Fruit fly (Drosophila melanogaster) whole organism, embryonic: ENCODE results near the gene CG45078.
A peak's percentile ranks its signal among the peaks of the same experiment; 100 is the strongest.

Experiments
- Asciz ChIP-seq: fragments of 200-800 bp; sonication (Bioruptor generic); optimal IDR thresholded peaks from 2 replicates; lab custom pipeline; 2017; ENCODE audit warnings: missing biosample characterization, mild to moderate bottlenecking, missing genetic modification characterization, missing genetic modification reagents
- Bgb ChIP-seq: fragments of 200-800 bp; sonication (Bioruptor generic); IDR thresholded peaks from 2 replicates; pipeline ENCODE4 v1.3.6; 2022; ENCODE audit warnings: missing biosample characterization, missing genetic modification characterization; ENCODE audit not compliant: partially characterized antibody
- CG10147 ChIP-seq: fragments of 200-800 bp; sonication (Bioruptor generic); optimal IDR thresholded peaks from 2 replicates; lab custom pipeline; 2019; ENCODE audit warnings: missing biosample characterization, mild to moderate bottlenecking, missing genetic modification characterization, moderate library complexity
- CG1024 ChIP-seq: fragments of 200-800 bp; sonication (Bioruptor generic); IDR thresholded peaks from 2 replicates; pipeline ENCODE4 v1.3.6; 2022; ENCODE audit warnings: missing biosample characterization, missing genetic modification characterization
- CG10321 ChIP-seq: fragments of 200-800 bp; sonication (Bioruptor generic); IDR thresholded peaks from 2 replicates; pipeline ENCODE4 v1.3.6; 2022; ENCODE audit warnings: missing biosample characterization, missing genetic modification characterization
- CG11504 ChIP-seq: fragments of 200-800 bp; sonication (Bioruptor generic); optimal IDR thresholded peaks from 3 replicates; lab custom pipeline; 2019; ENCODE audit warnings: missing biosample characterization, mild to moderate bottlenecking, missing genetic modification characterization, moderate library complexity
- CG13123 ChIP-seq: fragments of 200-800 bp; sonication (Bioruptor generic); optimal IDR thresholded peaks from 2 replicates; lab custom pipeline; 2016; ENCODE audit warnings: missing biosample characterization, missing genetic modification characterization
- CG13775 ChIP-seq: fragments of 200-800 bp; sonication (Bioruptor generic); optimal IDR thresholded peaks from 3 replicates; lab custom pipeline; 2017; ENCODE audit warnings: missing biosample characterization, mild to moderate bottlenecking, missing genetic modification characterization
- CG14667 ChIP-seq: fragments of 200-800 bp; sonication (Bioruptor generic); IDR thresholded peaks from 2 replicates; pipeline ENCODE4 v1.3.6; 2022; ENCODE audit warnings: missing biosample characterization, missing genetic modification characterization
- CG1529 ChIP-seq: fragments of 200-800 bp; sonication (Bioruptor generic); optimal IDR thresholded peaks from 3 replicates; lab custom pipeline; 2018; ENCODE audit warnings: missing biosample characterization, missing genetic modification characterization
- CG16863 ChIP-seq: fragments of 200-800 bp; sonication (Bioruptor generic); optimal IDR thresholded peaks from 3 replicates; lab custom pipeline; 2016; ENCODE audit warnings: missing biosample characterization, missing genetic modification characterization
- CG17612 ChIP-seq: fragments of 200-800 bp; sonication (Bioruptor generic); IDR thresholded peaks from 2 replicates; pipeline ENCODE4 v1.3.6; 2022; ENCODE audit warnings: missing biosample characterization, missing genetic modification characterization
- CG1792 ChIP-seq: fragments of 200-800 bp; sonication (Bioruptor generic); optimal IDR thresholded peaks from 2 replicates; lab custom pipeline; 2016; ENCODE audit warnings: missing biosample characterization, missing genetic modification characterization
- CG18764 ChIP-seq: fragments of 200-800 bp; sonication (Bioruptor generic); optimal IDR thresholded peaks from 3 replicates; lab custom pipeline; 2016; ENCODE audit warnings: missing biosample characterization, missing genetic modification characterization
- CG2889 ChIP-seq: fragments of 200-800 bp; sonication (Bioruptor generic); IDR thresholded peaks from 3 replicates; pipeline ENCODE4 v1.3.6; 2022; ENCODE audit warnings: missing biosample characterization, missing genetic modification characterization
- CG31388 ChIP-seq: fragments of 200-800 bp; sonication (Bioruptor generic); optimal IDR thresholded peaks from 2 replicates; lab custom pipeline; 2016; ENCODE audit warnings: missing biosample characterization, missing genetic modification characterization
- CG32767 ChIP-seq: fragments of 200-800 bp; sonication (Bioruptor generic); IDR thresholded peaks from 2 replicates; pipeline ENCODE4 v1.3.6; 2022; ENCODE audit warnings: missing biosample characterization, missing genetic modification characterization
- CG33557 ChIP-seq: fragments of 200-800 bp; sonication (Bioruptor generic); optimal IDR thresholded peaks from 2 replicates; lab custom pipeline; 2019; ENCODE audit warnings: missing biosample characterization, mild to moderate bottlenecking, missing genetic modification characterization, moderate library complexity
- CG34376 ChIP-seq: fragments of 200-800 bp; sonication (Bioruptor generic); optimal IDR thresholded peaks from 2 replicates; lab custom pipeline; 2018; ENCODE audit warnings: missing biosample characterization, mild to moderate bottlenecking, missing genetic modification characterization
- CG7271 ChIP-seq: fragments of 200-800 bp; sonication (Bioruptor generic); optimal IDR thresholded peaks from 2 replicates; lab custom pipeline; 2018; ENCODE audit warnings: missing biosample characterization, mild to moderate bottlenecking, missing genetic modification characterization, moderate library complexity
- CG7745 ChIP-seq: fragments of 200-800 bp; sonication (Bioruptor generic); optimal IDR thresholded peaks from 2 replicates; lab custom pipeline; 2018; ENCODE audit warnings: missing biosample characterization, mild to moderate bottlenecking, missing genetic modification characterization, moderate library complexity
- CG8765 ChIP-seq: fragments of 200-800 bp; sonication (Bioruptor generic); IDR thresholded peaks from 2 replicates; pipeline ENCODE4 v1.3.6; 2022; ENCODE audit warnings: missing biosample characterization, missing genetic modification characterization
- CG9437 ChIP-seq: fragments of 200-800 bp; sonication (Bioruptor generic); optimal IDR thresholded peaks from 2 replicates; lab custom pipeline; 2018; ENCODE audit warnings: missing biosample characterization, mild to moderate bottlenecking, missing genetic modification characterization
- CG9932 ChIP-seq: fragments of 200-800 bp; sonication (Bioruptor generic); IDR thresholded peaks from 2 replicates; pipeline ENCODE4 v1.3.6; 2022; ENCODE audit warnings: missing biosample characterization, missing genetic modification characterization
- Dip3 ChIP-seq: fragments of 200-800 bp; sonication (Bioruptor generic); optimal IDR thresholded peaks from 3 replicates; lab custom pipeline; 2016; ENCODE audit warnings: missing biosample characterization, missing genetic modification characterization
- HLH54F ChIP-seq: fragments of 200-800 bp; sonication (Bioruptor generic); optimal IDR thresholded peaks from 3 replicates; lab custom pipeline; 2016; ENCODE audit warnings: missing biosample characterization, missing genetic modification characterization
- MTF-1 ChIP-seq: fragments of 200-800 bp; sonication (Bioruptor generic); optimal IDR thresholded peaks from 2 replicates; lab custom pipeline; 2018; ENCODE audit warnings: missing biosample characterization, mild to moderate bottlenecking, missing genetic modification characterization, borderline replicate concordance
- Mes4 ChIP-seq: fragments of 200-800 bp; sonication (Bioruptor generic); optimal IDR thresholded peaks from 2 replicates; lab custom pipeline; 2016; ENCODE audit warnings: missing biosample characterization, missing genetic modification characterization
- Mrtf ChIP-seq: fragments of 200-800 bp; sonication (Bioruptor generic); IDR thresholded peaks from 3 replicates; pipeline ENCODE4 v1.3.6; 2022; ENCODE audit warnings: missing biosample characterization, missing genetic modification characterization
- Opbp ChIP-seq: fragments of 200-800 bp; sonication (Bioruptor generic); IDR thresholded peaks from 3 replicates; pipeline ENCODE4 v1.3.6; 2022; ENCODE audit warnings: missing biosample characterization, missing genetic modification characterization; ENCODE audit not compliant: partially characterized antibody
- Poxn ChIP-seq: fragments of 200-800 bp; sonication (Bioruptor generic); IDR thresholded peaks from 2 replicates; pipeline ENCODE4 v1.3.6; 2022; ENCODE audit warnings: missing biosample characterization, missing genetic modification characterization
- Side ChIP-seq: fragments of 200-800 bp; sonication (Bioruptor generic); optimal IDR thresholded peaks from 2 replicates; lab custom pipeline; 2016; ENCODE audit warnings: missing biosample characterization, missing genetic modification characterization
- Xrp1 ChIP-seq: fragments of 200-800 bp; sonication (Bioruptor generic); IDR thresholded peaks from 2 replicates; pipeline ENCODE4 v1.3.6; 2022; ENCODE audit warnings: missing biosample characterization, missing genetic modification characterization
- az2 ChIP-seq: fragments of 200-800 bp; sonication (Bioruptor generic); optimal IDR thresholded peaks from 3 replicates; lab custom pipeline; 2016; ENCODE audit warnings: missing biosample characterization, missing genetic modification characterization
- cato ChIP-seq: fragments of 200-800 bp; sonication (Bioruptor generic); optimal IDR thresholded peaks from 2 replicates; lab custom pipeline; 2016; ENCODE audit warnings: missing biosample characterization, missing genetic modification characterization, borderline replicate concordance
- da ChIP-seq: fragments of 200-800 bp; sonication (Bioruptor generic); optimal IDR thresholded peaks from 2 replicates; lab custom pipeline; 2016; ENCODE audit warnings: missing biosample characterization, missing genetic modification characterization
- dmrt99B ChIP-seq: fragments of 200-800 bp; sonication (Bioruptor generic); optimal IDR thresholded peaks from 2 replicates; lab custom pipeline; 2018; ENCODE audit warnings: missing biosample characterization, mild to moderate bottlenecking, missing genetic modification characterization, moderate library complexity
- gcm ChIP-seq: fragments of 200-800 bp; sonication (Bioruptor generic); optimal IDR thresholded peaks from 2 replicates; lab custom pipeline; 2019; ENCODE audit warnings: missing biosample characterization, mild to moderate bottlenecking, missing genetic modification characterization, moderate library complexity
- gcm2 ChIP-seq: fragments of 200-800 bp; sonication (Bioruptor generic); optimal IDR thresholded peaks from 2 replicates; lab custom pipeline; 2016; ENCODE audit warnings: missing biosample characterization, missing genetic modification characterization
- hb ChIP-seq: fragments of 200-800 bp; sonication (Bioruptor generic); IDR thresholded peaks from 3 replicates; pipeline ENCODE4 v1.3.6; 2022; ENCODE audit warnings: missing biosample characterization, missing genetic modification characterization; ENCODE audit not compliant: partially characterized antibody
- knrl ChIP-seq: fragments of 200-800 bp; sonication (Bioruptor generic); IDR thresholded peaks from 3 replicates; pipeline ENCODE4 v1.3.6; 2022; ENCODE audit warnings: missing biosample characterization, missing genetic modification characterization; ENCODE audit not compliant: partially characterized antibody
- mld ChIP-seq: fragments of 200-800 bp; sonication (Bioruptor generic); IDR thresholded peaks from 3 replicates; pipeline ENCODE4 v1.3.6; 2022; ENCODE audit warnings: missing biosample characterization, missing genetic modification characterization; ENCODE audit not compliant: partially characterized antibody
- psq ChIP-seq: fragments of 200-800 bp; sonication (Bioruptor generic); optimal IDR thresholded peaks from 2 replicates; lab custom pipeline; 2017; ENCODE audit warnings: missing biosample characterization, missing genetic modification characterization
- ranshi ChIP-seq: fragments of 200-800 bp; sonication (Bioruptor generic); IDR thresholded peaks from 2 replicates; pipeline ENCODE4 v1.3.6; 2022; ENCODE audit warnings: missing biosample characterization, missing genetic modification characterization
- ro ChIP-seq: fragments of 200-800 bp; sonication (Bioruptor generic); IDR thresholded peaks from 2 replicates; pipeline ENCODE4 v1.3.6; 2022; ENCODE audit warnings: missing biosample characterization, missing genetic modification characterization
- salm ChIP-seq: fragments of 200-800 bp; sonication (Bioruptor generic); optimal IDR thresholded peaks from 2 replicates; lab custom pipeline; 2018; ENCODE audit warnings: missing biosample characterization, mild to moderate bottlenecking, missing genetic modification characterization
- shn ChIP-seq: fragments of 200-800 bp; sonication (Bioruptor generic); optimal IDR thresholded peaks from 3 replicates; lab custom pipeline; 2016; ENCODE audit warnings: missing biosample characterization, missing genetic modification characterization
- sr ChIP-seq: fragments of 200-800 bp; sonication (Bioruptor generic); IDR thresholded peaks from 3 replicates; pipeline ENCODE4 v1.3.6; 2022; ENCODE audit warnings: missing biosample characterization, missing genetic modification characterization
- tll ChIP-seq, 2 experiments: fragments of 200-800 bp in 1 of 2; fragments of >200 bp in 1 of 2; sonication (Bioruptor generic) in 1 of 2; optimal IDR thresholded peaks; 2 replicates each; lab custom pipeline; 2017 to 2019; ENCODE audit warnings: missing biosample characterization in 2 of 2, missing genetic modification characterization in 2 of 2, mild to moderate bottlenecking in 1 of 2, moderate library complexity in 1 of 2
- unc-4 ChIP-seq: fragments of 200-800 bp; sonication (Bioruptor generic); IDR thresholded peaks from 2 replicates; pipeline ENCODE4 v1.3.6; 2022; ENCODE audit warnings: missing biosample characterization, missing genetic modification characterization; ENCODE audit not compliant: partially characterized antibody
- unpg ChIP-seq: fragments of 200-800 bp; sonication (Bioruptor generic); optimal IDR thresholded peaks from 3 replicates; lab custom pipeline; 2018; ENCODE audit warnings: missing biosample characterization, mild to moderate bottlenecking, missing genetic modification characterization, moderate library complexity

The CG45078 gene

dm6 chr3R:10788186-10788585 is 11.0 kb upstream of the CG45078 start, which contains the start of the genes Art1 and Mcm5 (continued):
- TF ChIP-seq knrl, result peak; percentile 98
- TF ChIP-seq dmrt99B (tag; lab: Kevin White, UChicago), result no peak
- peak; percentile 31 to 59 for TF ChIP-seq tll (GFP tag; optimal IDR thresholded peaks at IDR 0.05; lab: Kevin White, UChicago)
- no peak for TF ChIP-seq unpg (GFP tag; lab: Kevin White, UChicago)
- no peak for TF ChIP-seq Asciz
- peak; percentile 17 for TF ChIP-seq Mes4 (GFP tag; lab: Kevin White, UChicago)
- no peak for TF ChIP-seq ranshi (GFP tag; lab: Robert Waterston, UW)
- no peak for TF ChIP-seq Mrtf (GFP tag; lab: Robert Waterston, UW)
- no peak for TF ChIP-seq CG31388 (GFP tag; lab: Kevin White, UChicago)
- TF ChIP-seq gcm2 (GFP tag; lab: Kevin White, UChicago), result no peak
- TF ChIP-seq CG13775 (GFP tag; lab: Kevin White, UChicago), result peak; percentile 56
- TF ChIP-seq az2 (GFP tag; lab: Kevin White, UChicago), result peak; percentile 17
- peak; percentile 60 for TF ChIP-seq HLH54F
- TF ChIP-seq CG7745, result no peak
- TF ChIP-seq MTF-1 (GFP tag; lab: Kevin White, UChicago), result no peak
- TF ChIP-seq da, result no peak
- TF ChIP-seq CG17612, result no peak
- TF ChIP-seq Xrp1 (GFP tag; lab: Robert Waterston, UW), result no peak
- no peak for TF ChIP-seq CG14667 (GFP tag; lab: Robert Waterston, UW)
- TF ChIP-seq Dip3, result peak; percentile 85
- TF ChIP-seq shn (GFP tag; lab: Kevin White, UChicago), result peak; percentile 52
- no peak for TF ChIP-seq sr (GFP tag; lab: Robert Waterston, UW)
- TF ChIP-seq CG34376 (GFP tag; lab: Kevin White, UChicago), result no peak
- no peak for TF ChIP-seq Poxn (GFP tag; lab: Robert Waterston, UW)
- TF ChIP-seq CG9932 (GFP tag; lab: Robert Waterston, UW), result peak; percentile 75
- TF ChIP-seq unc-4 (GFP tag; lab: Robert Waterston, UW), result peak; percentile 92
- TF ChIP-seq psq (GFP tag; lab: Kevin White, UChicago), result no peak
- peak; percentile 12 for TF ChIP-seq CG13123
- TF ChIP-seq Side (GFP tag; lab: Kevin White, UChicago), result peak; percentile 15
- TF ChIP-seq hb, result peak; percentile 91
- no peak for TF ChIP-seq CG10321 (GFP tag; lab: Robert Waterston, UW)
- no peak for TF ChIP-seq ro
- peak; percentile 19 for TF ChIP-seq CG1792 (GFP tag; lab: Kevin White, UChicago)
- TF ChIP-seq salm (tag; lab: Kevin White, UChicago), result no peak
- TF ChIP-seq cato, result no peak
- TF ChIP-seq CG2889 (GFP tag; lab: Robert Waterston, UW), result no peak
- peak; percentile 64 for TF ChIP-seq CG10147 (GFP tag; lab: Kevin White, UChicago)
- TF ChIP-seq CG16863 (GFP tag; lab: Kevin White, UChicago), result peak; percentile 37
- TF ChIP-seq CG7271 (tag; lab: Kevin White, UChicago), result no peak
- TF ChIP-seq CG32767 (GFP tag; lab: Robert Waterston, UW), result no peak
- TF ChIP-seq mld (GFP tag; lab: Robert Waterston, UW), result no peak; the same call in 2 of the 3 replicates
- peak; percentile 81 for TF ChIP-seq Bgb (GFP tag; lab: Robert Waterston, UW)
- TF ChIP-seq CG33557 (GFP tag; lab: Kevin White, UChicago), result peak; percentile 41
- no peak for TF ChIP-seq CG1529
- peak; percentile 80 for TF ChIP-seq Opbp (GFP tag; lab: Robert Waterston, UW)
- peak; percentile 27 for TF ChIP-seq CG18764 (GFP tag; lab: Kevin White, UChicago)
- TF ChIP-seq CG9437, result no peak
- no peak for TF ChIP-seq CG11504 (tag; lab: Kevin White, UChicago)
- TF ChIP-seq CG8765 (GFP tag; lab: Robert Waterston, UW), result no peak
- no peak for TF ChIP-seq CG1024 (GFP tag; lab: Robert Waterston, UW)
- TF ChIP-seq gcm (GFP tag; lab: Kevin White, UChicago), result no peak
